Worm (Caenorhabditis elegans) whole organism, L4 larva: Measurements from ENCODE around the gene srw-120.

Experiments
- aly-2 ChIP-seq: sonication (generic microtip); optimal IDR thresholded peaks from 2 replicates; lab custom pipeline; 2018; ENCODE audit warnings: missing biosample characterization, missing genetic modification characterization
- ceh-20 ChIP-seq: fragments of 200-800 bp; sonication (Bioruptor generic); IDR thresholded peaks from 2 replicates; pipeline ENCODE4 v1.3.6; 2022; ENCODE audit warnings: missing genetic modification reagents, missing genetic modification characterization, missing compliant biosample characterization
- daf-19 ChIP-seq: fragments of 200-800 bp; sonication (Bioruptor generic); conservative IDR thresholded peaks from 2 replicates; pipeline ENCODE4 v1.3.6; 2022; ENCODE audit warnings: missing genetic modification characterization, missing compliant biosample characterization
- fkh-10 ChIP-seq: fragments of 150-350 bp; optimal IDR thresholded peaks from 2 replicates; lab custom pipeline; 2014; ENCODE audit warnings: missing biosample characterization, missing genetic modification reagents, missing genetic modification characterization
- fos-1 ChIP-seq: fragments of 150-350 bp; optimal IDR thresholded peaks from 2 replicates; lab custom pipeline; 2014; ENCODE audit warnings: missing biosample characterization, missing genetic modification characterization
- lin-15B ChIP-seq: fragments of 150-350 bp; sonication (generic microtip); optimal IDR thresholded peaks from 3 replicates; lab custom pipeline; 2014; ENCODE audit warnings: missing biosample characterization, missing genetic modification characterization
- lin-39 ChIP-seq: fragments of 150-350 bp; optimal IDR thresholded peaks from 2 replicates; lab custom pipeline; 2014; ENCODE audit warnings: missing biosample characterization, missing genetic modification reagents, missing genetic modification characterization
- mdt-29 ChIP-seq: fragments of 200-800 bp; sonication (Bioruptor generic); IDR thresholded peaks from 2 replicates; pipeline ENCODE4 v1.3.6; 2022; ENCODE audit warnings: missing genetic modification reagents, missing genetic modification characterization, missing compliant biosample characterization
- mxl-3 ChIP-seq: fragments of 200-800 bp; sonication (Bioruptor generic); optimal IDR thresholded peaks from 2 replicates; lab custom pipeline; 2018; ENCODE audit warnings: mild to moderate bottlenecking, missing genetic modification characterization, missing compliant biosample characterization
- nhr-25 ChIP-seq: sonication (generic microtip); optimal IDR thresholded peaks from 2 replicates; lab custom pipeline; 2017; ENCODE audit warnings: missing genetic modification characterization, mild to moderate bottlenecking, missing compliant biosample characterization, antibody characterized with exemption, moderate library complexity, borderline replicate concordance; ENCODE audit not compliant: insufficient read depth
- nhr-28 ChIP-seq: fragments of 150-350 bp; optimal IDR thresholded peaks from 2 replicates; lab custom pipeline; 2014; ENCODE audit warnings: missing biosample characterization, missing genetic modification characterization
- skn-1 ChIP-seq: fragments of 150-350 bp; optimal IDR thresholded peaks from 2 replicates; lab custom pipeline; 2014; ENCODE audit warnings: missing biosample characterization, missing genetic modification characterization
- zip-2 ChIP-seq: fragments of 150-350 bp; optimal IDR thresholded peaks from 2 replicates; lab custom pipeline; 2014; ENCODE audit warnings: missing biosample characterization, missing genetic modification characterization
- ztf-11 ChIP-seq: fragments of 150-350 bp; optimal IDR thresholded peaks from 2 replicates; lab custom pipeline; 2014; ENCODE audit warnings: missing biosample characterization, missing genetic modification characterization

ce11 chrV:3034236-3034635 lies 38.2 kb upstream of the srw-120 start, which contains the start of gene srw-8:
- TF ChIP-seq aly-2 (tag; lab: Kevin White, UChicago), result no peak
- no peak for TF ChIP-seq daf-19 (GFP tag; lab: Robert Waterston, UW)
- TF ChIP-seq lin-15B (tag; lab: Kevin White, UChicago), result no peak
- TF ChIP-seq mxl-3 (GFP tag; lab: Kevin White, UChicago), result no peak
- no peak for TF ChIP-seq nhr-25 (tag; lab: Kevin White, UChicago)
- no peak for TF ChIP-seq nhr-28 (tag; lab: Kevin White, UChicago)
- TF ChIP-seq zip-2 (tag; lab: Kevin White, UChicago), result no peak
- no peak for TF ChIP-seq fos-1
- TF ChIP-seq mdt-29 (GFP tag; lab: Robert Waterston, UW), result no peak
- TF ChIP-seq lin-39 (tag; lab: Kevin White, UChicago), result no peak
- no peak for TF ChIP-seq ztf-11 (tag; lab: Kevin White, UChicago)
- TF ChIP-seq ceh-20 (GFP tag; lab: Robert Waterston, UW), result no peak
- no peak for TF ChIP-seq skn-1
- TF ChIP-seq fkh-10 (GFP tag; lab: Kevin White, UChicago), result no peak
